Fruit fly (Drosophila melanogaster): ENCODE data around the gene CG7330.

- TF ChIP-seq Gug (GFP tag; IDR thresholded peaks at IDR 0.05) (no peak), CG6792 (GFP tag; optimal IDR thresholded peaks at IDR 0.05) (no peak), Lpt (GFP tag; optimal IDR thresholded peaks at IDR 0.05) (no peak), fd85E (GFP tag; optimal IDR thresholded peaks at IDR 0.05) (no peak), CG31627 (GFP tag; optimal IDR thresholded peaks at IDR 0.05) (no peak), CG32006 (GFP tag; optimal IDR thresholded peaks at IDR 0.05) (no peak), topi (GFP tag; optimal IDR thresholded peaks at IDR 0.05) (no peak), CG11762 (GFP tag; optimal IDR thresholded peaks at IDR 0.05; ENCODE audit: insufficient read depth) (no peak), dac (GFP tag; optimal IDR thresholded peaks at IDR 0.05) (no peak), net (GFP tag; optimal IDR thresholded peaks at IDR 0.05) (no peak), CG3032 (tag; optimal IDR thresholded peaks at IDR 0.05) (no peak), CG4318 (GFP tag; optimal IDR thresholded peaks at IDR 0.05) (no peak), CG9139 (GFP tag; optimal IDR thresholded peaks at IDR 0.05) (no peak)
Observed at dm6 chr3L:18124138-18124537, 24.6 kb upstream of the CG7330 start.
